Worm (Caenorhabditis elegans) whole organism, midembryonic: Measurements from ENCODE around the gene Y43C5A.7.
"Not testable (repeated sequence)": the region's sequence is repeated elsewhere in the genome, so short reads cannot be mapped to it uniquely, and the experiment has no call there.

Experiments
- T22C8.4 ChIP-seq: fragments of 200-800 bp; sonication (Bioruptor generic); IDR thresholded peaks from 2 replicates; pipeline ENCODE4 v1.3.6; 2022; ENCODE audit warnings: missing genetic modification characterization, missing compliant biosample characterization
- cog-1 ChIP-seq: sonication (generic microtip); optimal IDR thresholded peaks from 2 replicates; lab custom pipeline; 2016; ENCODE audit warnings: missing genetic modification characterization, missing compliant biosample characterization
- flt-1 ChIP-seq: fragments of 200-800 bp; sonication (Bioruptor generic); IDR thresholded peaks from 2 replicates; pipeline ENCODE4 v1.3.6; 2022; ENCODE audit warnings: missing genetic modification characterization, missing compliant biosample characterization
- klf-2 ChIP-seq: fragments of 200-800 bp; sonication (Bioruptor generic); conservative IDR thresholded peaks from 2 replicates; pipeline ENCODE4 v1.3.6; 2022; ENCODE audit warnings: missing genetic modification reagents, missing genetic modification characterization, missing compliant biosample characterization
- med-1 ChIP-seq: sonication (generic microtip); optimal IDR thresholded peaks from 2 replicates; lab custom pipeline; 2017; ENCODE audit warnings: missing genetic modification characterization, mild to moderate bottlenecking, missing compliant biosample characterization, antibody characterized with exemption, missing genetic modification reagents; ENCODE audit not compliant: insufficient read depth
- ref-1 ChIP-seq: fragments of 200-800 bp; sonication (Bioruptor generic); conservative IDR thresholded peaks from 2 replicates; pipeline ENCODE4 v1.3.6; 2022; ENCODE audit warnings: missing genetic modification reagents, missing genetic modification characterization, missing compliant biosample characterization
- tab-1 ChIP-seq: fragments of 200-800 bp; sonication (Bioruptor generic); IDR thresholded peaks from 2 replicates; pipeline ENCODE4 v1.3.6; 2022; ENCODE audit warnings: missing genetic modification characterization, missing compliant biosample characterization
- ztf-23 ChIP-seq: fragments of 200-800 bp; sonication (Bioruptor generic); IDR thresholded peaks from 2 replicates; pipeline ENCODE4 v1.3.6; 2022; ENCODE audit warnings: missing genetic modification reagents, missing genetic modification characterization, missing compliant biosample characterization
- ztf-29 ChIP-seq: fragments of 200-800 bp; sonication (Bioruptor generic); IDR thresholded peaks from 2 replicates; pipeline ENCODE4 v1.3.6; 2022; ENCODE audit warnings: missing genetic modification reagents, missing genetic modification characterization, missing compliant biosample characterization

Y43C5A.7 gene

ce11 chrIV:10313565-10313964 lies 36.5 kb downstream of the Y43C5A.7 start, which contains the start of gene acs-18:
acs-18 (minus strand) TSS chrIV:10313665.
- TF ChIP-seq ref-1 (GFP tag; lab: Robert Waterston, UW) (no peak), med-1 (GFP tag; lab: Kevin White, UChicago) (no peak), flt-1 (GFP tag; lab: Robert Waterston, UW) (no peak), tab-1 (GFP tag; lab: Robert Waterston, UW) (no peak), klf-2 (no peak), cog-1 (no peak), T22C8.4 (GFP tag; lab: Robert Waterston, UW) (no peak), ztf-29 (GFP tag; lab: Robert Waterston, UW) (no peak), ztf-23 (GFP tag; lab: Robert Waterston, UW) (no peak)

ce11 chrIV:10318199-10318598 lies 41.1 kb downstream of the Y43C5A.7 start, which contains the start of gene R09E10.2:
R09E10.2 (minus strand) TSS chrIV:10318299.
- no peak for TF ChIP-seq med-1 (GFP tag; lab: Kevin White, UChicago)
- TF ChIP-seq ztf-23 (GFP tag; lab: Robert Waterston, UW) = no peak
- no peak for TF ChIP-seq cog-1
- no peak for TF ChIP-seq ztf-29 (GFP tag; lab: Robert Waterston, UW)
- TF ChIP-seq flt-1 (GFP tag; lab: Robert Waterston, UW) = no peak
- no peak for TF ChIP-seq ref-1 (GFP tag; lab: Robert Waterston, UW)
- TF ChIP-seq T22C8.4 (GFP tag; lab: Robert Waterston, UW) = no peak
- TF ChIP-seq klf-2 = no peak
- no peak for TF ChIP-seq tab-1 (GFP tag; lab: Robert Waterston, UW)

- TF ChIP-seq flt-1 (GFP tag; lab: Robert Waterston, UW); cog-1; ztf-29 (GFP tag; lab: Robert Waterston, UW): not testable (repeated sequence)
Observed at ce11 chrIV:10322650-10323049, 45.6 kb downstream of the Y43C5A.7 start, which contains the start of gene R09E10.1. R09E10.1 (minus strand) TSS chrIV:10322750.

- TF ChIP-seq tab-1 (GFP tag; lab: Robert Waterston, UW) = 0 out of 2 replicates have a peak, but pooled peaks have one; percentile 52
Observed at ce11 chrIV:10323368-10323767, 46.3 kb downstream of the Y43C5A.7 start.
